Worm (Caenorhabditis elegans) whole organism, L4/young adult: ENCODE measurements around the gene T05H10.8.

Experiments
- W03F9.2 ChIP-seq: fragments of 150-350 bp; optimal IDR thresholded peaks from 2 replicates; lab custom pipeline; 2014; ENCODE audit warnings: missing biosample characterization, missing genetic modification characterization
- dao-5 ChIP-seq: sonication (generic microtip); optimal IDR thresholded peaks from 2 replicates; lab custom pipeline; 2016; ENCODE audit warnings: missing genotype, missing genetic modification characterization, moderate library complexity, missing compliant biosample characterization
- him-1 ChIP-seq: sonication (generic microtip); optimal IDR thresholded peaks from 2 replicates; lab custom pipeline; 2016; ENCODE audit warnings: missing genotype, missing genetic modification reagents, missing genetic modification characterization, missing compliant biosample characterization

DNA sequence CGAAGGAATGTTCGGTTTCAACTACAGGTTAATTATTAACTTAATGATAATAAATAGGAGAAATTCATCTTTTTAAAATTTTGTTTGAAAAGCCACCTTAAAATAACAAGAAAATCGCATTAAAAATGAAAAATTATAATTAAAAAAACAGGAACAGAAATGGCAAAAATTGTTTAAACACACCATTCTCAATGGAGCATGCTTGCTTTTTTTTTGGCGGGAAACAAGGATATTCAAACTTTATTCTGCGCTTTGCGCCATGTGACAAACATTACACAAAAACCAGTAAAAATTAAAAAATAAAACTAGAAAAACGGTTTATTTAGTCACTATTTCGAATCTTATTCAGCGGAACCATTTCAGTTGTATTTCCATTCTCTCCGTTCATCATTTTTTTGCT lies 30.1 kb upstream of the T05H10.8 start:
- TF ChIP-seq him-1 (no peak), dao-5 (tag; lab: Kevin White, UChicago) (no peak), W03F9.2 (tag; lab: Kevin White, UChicago) (no peak)
